Worm (Caenorhabditis elegans) whole organism, midembryonic: ENCODE measurements around the gene srsx-9.

Experiments used
- T22C8.4 ChIP-seq: fragments of 200-800 bp; sonication (Bioruptor generic); IDR thresholded peaks from 2 replicates; pipeline ENCODE4 v1.3.6; 2022; ENCODE audit warnings: missing genetic modification characterization, missing compliant biosample characterization
- cog-1 ChIP-seq: sonication (generic microtip); optimal IDR thresholded peaks from 2 replicates; lab custom pipeline; 2016; ENCODE audit warnings: missing genetic modification characterization, missing compliant biosample characterization
- flt-1 ChIP-seq: fragments of 200-800 bp; sonication (Bioruptor generic); IDR thresholded peaks from 2 replicates; pipeline ENCODE4 v1.3.6; 2022; ENCODE audit warnings: missing genetic modification characterization, missing compliant biosample characterization
- klf-2 ChIP-seq: fragments of 200-800 bp; sonication (Bioruptor generic); conservative IDR thresholded peaks from 2 replicates; pipeline ENCODE4 v1.3.6; 2022; ENCODE audit warnings: missing genetic modification reagents, missing genetic modification characterization, missing compliant biosample characterization
- med-1 ChIP-seq: sonication (generic microtip); optimal IDR thresholded peaks from 2 replicates; lab custom pipeline; 2017; ENCODE audit warnings: missing genetic modification characterization, mild to moderate bottlenecking, missing compliant biosample characterization, antibody characterized with exemption, missing genetic modification reagents; ENCODE audit not compliant: insufficient read depth
- ref-1 ChIP-seq: fragments of 200-800 bp; sonication (Bioruptor generic); conservative IDR thresholded peaks from 2 replicates; pipeline ENCODE4 v1.3.6; 2022; ENCODE audit warnings: missing genetic modification reagents, missing genetic modification characterization, missing compliant biosample characterization
- tab-1 ChIP-seq: fragments of 200-800 bp; sonication (Bioruptor generic); IDR thresholded peaks from 2 replicates; pipeline ENCODE4 v1.3.6; 2022; ENCODE audit warnings: missing genetic modification characterization, missing compliant biosample characterization
- ztf-23 ChIP-seq: fragments of 200-800 bp; sonication (Bioruptor generic); IDR thresholded peaks from 2 replicates; pipeline ENCODE4 v1.3.6; 2022; ENCODE audit warnings: missing genetic modification reagents, missing genetic modification characterization, missing compliant biosample characterization

- TF ChIP-seq med-1 = no peak
- TF ChIP-seq flt-1 (GFP tag; lab: Robert Waterston, UW) = no peak
- TF ChIP-seq cog-1 (tag; lab: Kevin White, UChicago) = no peak
- no peak for TF ChIP-seq ztf-23 (GFP tag; lab: Robert Waterston, UW)
- TF ChIP-seq klf-2 (GFP tag; lab: Robert Waterston, UW) = no peak
- no peak for TF ChIP-seq ref-1 (GFP tag; lab: Robert Waterston, UW)
- no peak for TF ChIP-seq tab-1 (GFP tag; lab: Robert Waterston, UW)
- TF ChIP-seq T22C8.4 (GFP tag; lab: Robert Waterston, UW) = no peak
These were observed 7.1 kb downstream of the srsx-9 start for ce11 chrV:4965790-4966189.
